Worm (Caenorhabditis elegans) whole organism, L1 larva: Measurements from ENCODE around the gene K03B8.4.

ENCODE experiments used
- aly-2 ChIP-seq: fragments of 150-350 bp; optimal IDR thresholded peaks from 2 replicates; lab custom pipeline; 2014; ENCODE audit warnings: missing biosample characterization, missing genetic modification characterization
- ama-1 ChIP-seq: fragments of 150-350 bp; optimal IDR thresholded peaks from 2 replicates; lab custom pipeline; 2014
- efl-3 ChIP-seq: fragments of 200-800 bp; sonication (Bioruptor generic); optimal IDR thresholded peaks from 2 replicates; lab custom pipeline; 2018; ENCODE audit warnings: mild to moderate bottlenecking, missing genetic modification characterization, missing compliant biosample characterization
- elt-3 ChIP-seq, 6 experiments: fragments of 150-350 bp in 1 of 6; sonication (generic microtip); optimal IDR thresholded peaks; 2 replicates each; lab custom pipeline; 2017 to 2018; ENCODE audit warnings: missing biosample characterization in 6 of 6, missing genetic modification characterization in 6 of 6, inconsistent platforms in 1 of 6
- lsy-2 ChIP-seq, 2 experiments: fragments of 150-350 bp; optimal IDR thresholded peaks; 2 replicates each; lab custom pipeline; 2014; ENCODE audit warnings: missing biosample characterization in 2 of 2, missing genetic modification characterization in 2 of 2
- mef-2 ChIP-seq: fragments of 150-350 bp; optimal IDR thresholded peaks from 2 replicates; lab custom pipeline; 2014; ENCODE audit warnings: missing biosample characterization, missing genetic modification characterization
- nhr-11 ChIP-seq: fragments of 150-350 bp; optimal IDR thresholded peaks from 2 replicates; lab custom pipeline; 2014; ENCODE audit warnings: missing biosample characterization, missing genetic modification characterization
- nhr-85 ChIP-seq: sonication (generic microtip); peaks from one replicate; lab custom pipeline; 2016; ENCODE audit warnings: missing genetic modification characterization, inconsistent platforms, missing compliant biosample characterization
- snpc-4 ChIP-seq: fragments of 150-350 bp; optimal IDR thresholded peaks from 2 replicates; lab custom pipeline; 2014; ENCODE audit warnings: missing biosample characterization, missing genetic modification characterization
- swsn-7 ChIP-seq: sonication (generic microtip); optimal IDR thresholded peaks from 2 replicates; lab custom pipeline; 2016; ENCODE audit warnings: missing genetic modification characterization, missing compliant biosample characterization

DNA sequence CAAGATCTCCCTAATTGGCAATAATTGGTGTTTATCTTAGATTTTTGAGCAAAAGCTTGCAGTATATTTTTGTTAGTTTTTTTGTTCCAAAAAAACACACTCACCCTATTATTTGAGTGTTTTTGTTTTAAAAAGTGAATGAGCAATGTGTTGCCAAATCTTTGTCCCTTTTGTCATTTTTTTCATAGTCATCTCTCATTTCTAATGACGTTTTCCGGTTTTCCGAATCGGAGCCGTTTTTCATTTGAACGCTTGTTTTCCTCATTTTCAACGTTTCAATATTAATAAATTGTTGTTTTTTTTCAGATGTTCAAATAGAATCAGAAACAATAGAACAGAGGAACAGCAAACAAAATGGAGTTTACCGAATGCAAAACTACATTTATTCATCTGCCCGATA lies 43.5 kb upstream of the K03B8.4 start, which contains the start of gene dmsr-1:
- TF ChIP-seq nhr-11 (tag; lab: Kevin White, UChicago) (no peak), aly-2 (tag; lab: Kevin White, UChicago) (no peak), ama-1 (lab: Kevin White, UChicago) (no peak), mef-2 (tag; lab: Kevin White, UChicago) (no peak), lsy-2 (tag; optimal IDR thresholded peaks at IDR 0.05; lab: Kevin White, UChicago) (no peak), swsn-7 (no peak), nhr-85 (tag; lab: Kevin White, UChicago) (no peak), efl-3 (GFP tag; lab: Kevin White, UChicago) (no peak), elt-3 (tag; optimal IDR thresholded peaks at IDR 0.05; lab: Kevin White, UChicago) (no peak), snpc-4 (tag; lab: Kevin White, UChicago) (no peak)
